Worm (Caenorhabditis elegans): ENCODE data around the gene C25E10.8.

The C25E10.8 gene

ce11 chrV:9058627-9059026, 4.8 kb upstream of the C25E10.8 start, which contains the start of gene C25E10.11:
Gene C25E10.11, minus strand, starts transcription at chrV:9058727.
- TF ChIP-seq gei-8 (GFP tag; optimal IDR thresholded peaks at IDR 0.05) (no peak), nhr-28 (tag; optimal IDR thresholded peaks at IDR 0.05) (no peak), Y48G9A.11 (GFP tag; IDR thresholded peaks at IDR 0.05) (no peak), D1046.2 (GFP tag; IDR thresholded peaks at IDR 0.05) (no peak), ceh-62 (tag; optimal IDR thresholded peaks at IDR 0.05) (no peak)

ce11 chrV:9056253-9056652, 2.4 kb upstream of the C25E10.8 start, which contains the start of gene C25E10.10:
Gene C25E10.10, minus strand, starts transcription at chrV:9056353.
- no peak for TF ChIP-seq hif-1 (tag; optimal IDR thresholded peaks at IDR 0.05)
- no peak for TF ChIP-seq hlh-11 (tag; optimal IDR thresholded peaks at IDR 0.05)
- no peak for TF ChIP-seq ztf-7 (tag; optimal IDR thresholded peaks at IDR 0.05)
- no peak for TF ChIP-seq ZK337.2 (GFP tag; IDR thresholded peaks at IDR 0.05)
- TF ChIP-seq lin-39 (tag; optimal IDR thresholded peaks at IDR 0.05) = no peak
- no peak for TF ChIP-seq php-3 (GFP tag; IDR thresholded peaks at IDR 0.05)
- no peak for TF ChIP-seq ctbp-1 (GFP tag; IDR thresholded peaks at IDR 0.05)
- TF ChIP-seq lir-3 (tag; optimal IDR thresholded peaks at IDR 0.05) = no peak
- TF ChIP-seq R02D3.7 (tag; optimal IDR thresholded peaks at IDR 0.05) = no peak
- TF ChIP-seq egl-27 (tag; optimal IDR thresholded peaks at IDR 0.05) = no peak
- TF ChIP-seq snpc-4 (tag; optimal IDR thresholded peaks at IDR 0.05) = no peak
- TF ChIP-seq dpl-1 (GFP tag; optimal IDR thresholded peaks at IDR 0.05) = no peak
- no peak for TF ChIP-seq rbr-2 (tag; optimal IDR thresholded peaks at IDR 0.05)

ce11 chrV:9055644-9056043, 1.8 kb upstream of the C25E10.8 start:
- TF ChIP-seq unc-62 (GFP tag; optimal IDR thresholded peaks at IDR 0.05 in 1 of 2) (peak in 1 of 2 experiments; percentile 68), unc-62 (tag; optimal IDR thresholded peaks at IDR 0.05) (no peak), lim-7 (GFP tag; IDR thresholded peaks at IDR 0.05) (no peak), nhr-11 (tag; optimal IDR thresholded peaks at IDR 0.05) (peak; percentile 17), saeg-2 (GFP tag; IDR thresholded peaks at IDR 0.05) (no peak), nhr-237 (tag; optimal IDR thresholded peaks at IDR 0.05) (no peak), pqm-1 (tag; optimal IDR thresholded peaks at IDR 0.05) (no peak)

DNA sequence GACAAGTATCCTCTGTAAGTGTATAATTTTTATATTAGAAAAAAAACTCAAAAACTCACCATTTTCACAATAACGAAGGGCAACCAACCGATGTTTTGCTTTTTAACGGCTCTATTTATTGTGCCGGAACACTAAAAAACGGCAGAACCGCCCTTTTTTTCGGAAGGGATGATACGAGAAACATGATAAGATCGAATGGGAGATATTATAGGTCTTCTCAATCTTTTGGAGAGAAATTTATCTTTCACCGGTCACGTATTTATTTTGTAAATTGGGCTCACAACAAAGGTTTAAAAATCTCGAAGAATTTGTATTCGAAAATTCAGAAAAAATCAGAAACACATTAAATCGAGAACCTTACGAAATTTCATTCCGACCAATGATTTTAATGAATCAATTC, 902 bp upstream of the C25E10.8 start, which contains the start of gene swm-1:
Gene swm-1, minus strand, starts transcription at position 101 of the 400 bp plus-strand sequence.
- TF ChIP-seq F49E8.2 (tag; optimal IDR thresholded peaks at IDR 0.05; ENCODE audit: borderline replicate concordance) (no peak), aha-1 (tag) (peak; percentile 11), cey-2 (tag; optimal IDR thresholded peaks at IDR 0.05; ENCODE audit: borderline replicate concordance, insufficient read depth) (no peak)

DNA sequence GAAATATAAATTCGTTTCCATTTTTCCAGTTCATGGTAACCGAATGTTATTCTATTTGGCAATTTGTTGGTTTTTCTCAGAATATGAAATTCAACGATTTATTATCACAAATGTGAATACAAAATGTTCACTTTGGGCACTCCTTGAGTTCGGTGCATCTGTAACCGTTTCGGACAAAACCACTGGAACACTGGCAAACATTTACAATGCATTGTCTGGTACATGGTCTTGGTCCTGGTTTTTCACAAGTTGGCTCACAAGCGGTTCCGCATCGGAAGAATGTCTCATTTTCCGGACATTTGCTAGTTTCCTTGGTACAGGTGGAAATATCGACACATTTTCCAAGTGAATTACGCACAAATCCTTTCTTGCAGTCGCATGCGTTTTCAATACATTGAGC, 634 bp downstream of the C25E10.8 start:
- TF ChIP-seq nhr-6 (tag; optimal IDR thresholded peaks at IDR 0.05) (no peak), nhr-10 (tag; optimal IDR thresholded peaks at IDR 0.05) (no peak), lir-3 (tag; optimal IDR thresholded peaks at IDR 0.05) (no peak), aha-1 (tag) (peak; percentile 93), ZK546.5 (tag; optimal IDR thresholded peaks at IDR 0.05) (no peak)

DNA sequence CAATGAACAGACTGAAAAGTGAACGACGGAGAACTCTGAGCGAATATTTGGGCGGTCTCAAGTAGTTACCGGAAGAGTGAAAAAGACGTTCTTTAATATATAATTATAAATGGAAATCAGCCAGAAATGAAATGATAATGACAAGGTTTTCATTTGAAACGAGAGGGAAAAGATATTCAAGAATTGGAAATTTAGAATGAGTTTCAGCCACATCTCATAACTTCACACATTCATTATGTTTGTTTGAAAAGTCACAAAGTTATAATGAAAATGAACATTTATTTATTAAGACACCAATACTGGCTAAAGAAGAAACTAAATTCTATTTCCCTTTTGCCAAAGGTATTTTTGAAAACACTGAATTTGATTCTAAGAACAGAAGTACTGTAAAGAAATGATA, 2.8 kb downstream of the C25E10.8 start, which contains the start of gene C25E10.7:
Gene C25E10.7, minus strand, starts transcription at position 101 of the 400 bp plus-strand sequence.
- TF ChIP-seq tra-1 (GFP tag; IDR thresholded peaks at IDR 0.05) (no peak), Y48G9A.11 (GFP tag; IDR thresholded peaks at IDR 0.05) (no peak), dve-1 (tag; optimal IDR thresholded peaks at IDR 0.05; ENCODE audit: insufficient read depth) (no peak), rbr-2 (tag; optimal IDR thresholded peaks at IDR 0.05) (no peak), ceh-44 (GFP tag; IDR thresholded peaks at IDR 0.05) (no peak), nhr-42 (GFP tag; IDR thresholded peaks at IDR 0.05) (no peak), nhr-48 (tag; optimal IDR thresholded peaks at IDR 0.05) (no peak), lim-7 (GFP tag; IDR thresholded peaks at IDR 0.05) (no peak), dmd-6 (GFP tag; IDR thresholded peaks at IDR 0.05) (no peak), daf-12 (tag; optimal IDR thresholded peaks at IDR 0.05) (no peak), mdt-29 (GFP tag; IDR thresholded peaks at IDR 0.05) (no peak), hlh-30 (tag; optimal IDR thresholded peaks at IDR 0.05; ENCODE audit: insufficient read depth) (no peak), unc-39 (tag; optimal IDR thresholded peaks at IDR 0.05) (no peak), set-16 (GFP tag; IDR thresholded peaks at IDR 0.05) (no peak), snpc-4 (tag; optimal IDR thresholded peaks at IDR 0.05) (no peak), spr-3 (GFP tag; optimal IDR thresholded peaks at IDR 0.05) (no peak)
